Worm (Caenorhabditis elegans) whole organism, mixed stage, embryonic: ENCODE measurements around the gene F10E9.2.

Source experiments
- mep-1 ChIP-seq: fragments of 150-350 bp; optimal IDR thresholded peaks from 2 replicates; lab custom pipeline; 2017; ENCODE audit warnings: missing biosample characterization, missing genetic modification reagents, missing genetic modification characterization, inconsistent platforms
- mls-2 ChIP-seq: sonication (generic microtip); optimal IDR thresholded peaks from 2 replicates; lab custom pipeline; 2016; ENCODE audit warnings: mild to moderate bottlenecking, missing genetic modification characterization, moderate library complexity, missing compliant biosample characterization
- nhr-12 ChIP-seq: fragments of 150-350 bp; optimal IDR thresholded peaks from 2 replicates; lab custom pipeline; 2014; ENCODE audit warnings: missing biosample characterization, missing genetic modification characterization
- nhr-28 ChIP-seq: fragments of 150-350 bp; optimal IDR thresholded peaks from 2 replicates; lab custom pipeline; 2014; ENCODE audit warnings: missing biosample characterization, missing genetic modification characterization
- pha-4 ChIP-seq: fragments of 150-350 bp; optimal IDR thresholded peaks from 2 replicates; lab custom pipeline; 2018; ENCODE audit warnings: missing biosample characterization, missing genetic modification reagents, missing genetic modification characterization
- sptf-1 ChIP-seq: sonication (generic microtip); optimal IDR thresholded peaks from 2 replicates; lab custom pipeline; 2017; ENCODE audit warnings: mild to moderate bottlenecking, missing genetic modification characterization, moderate library complexity, missing compliant biosample characterization
- unc-39 ChIP-seq: fragments of 150-350 bp; optimal IDR thresholded peaks from 2 replicates; lab custom pipeline; 2014; ENCODE audit warnings: missing biosample characterization, missing genetic modification characterization
- unc-62 ChIP-seq: fragments of 150-350 bp; optimal IDR thresholded peaks from 2 replicates; lab custom pipeline; 2014; ENCODE audit warnings: missing biosample characterization, missing genetic modification reagents, missing genetic modification characterization

DNA sequence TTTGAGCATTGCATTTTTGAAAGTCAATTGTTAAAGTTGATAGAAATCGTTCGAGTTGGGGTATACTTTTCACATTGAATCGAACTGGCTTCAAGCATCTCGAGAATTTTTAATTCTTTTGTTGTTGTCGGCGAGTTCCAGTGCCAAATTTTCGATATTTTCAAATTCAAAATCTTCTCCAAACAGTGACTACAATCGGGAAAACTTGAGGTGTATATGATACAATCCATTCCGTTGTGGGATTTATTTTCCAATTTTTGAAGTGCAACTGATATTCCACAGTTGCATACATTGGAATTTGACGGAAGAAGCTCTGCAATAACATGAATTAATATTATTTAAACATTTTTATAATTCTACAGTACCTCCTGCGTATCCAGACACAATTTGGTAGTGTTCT is 6.7 kb upstream of the F10E9.2 start:
- TF ChIP-seq unc-39 (tag; lab: Kevin White, UChicago) (no peak), unc-62 (GFP tag; lab: Kevin White, UChicago) (no peak), sptf-1 (tag; lab: Kevin White, UChicago) (no peak), nhr-12 (tag; lab: Kevin White, UChicago) (no peak), pha-4 (tag; lab: Kevin White, UChicago) (no peak), mep-1 (no peak), mls-2 (tag; lab: Kevin White, UChicago) (no peak), nhr-28 (tag; lab: Kevin White, UChicago) (no peak)
